Fruit fly (Drosophila melanogaster) whole organism, embryonic: Measurements from ENCODE around the gene CG5909.

Source experiments
- ATbp ChIP-seq: fragments of 200-800 bp; sonication (Bioruptor generic); optimal IDR thresholded peaks from 2 replicates; lab custom pipeline; 2017; ENCODE audit warnings: missing biosample characterization, mild to moderate bottlenecking, missing genetic modification characterization, missing genetic modification reagents
- B-H2 ChIP-seq: fragments of 200-800 bp; sonication (Bioruptor generic); optimal IDR thresholded peaks from 2 replicates; lab custom pipeline; 2018; ENCODE audit warnings: missing biosample characterization, mild to moderate bottlenecking, missing genetic modification characterization
- Bdp1 ChIP-seq: fragments of 200-800 bp; sonication (Bioruptor generic); optimal IDR thresholded peaks from 3 replicates; lab custom pipeline; 2016; ENCODE audit warnings: missing biosample characterization, missing genetic modification characterization
- CG11085 ChIP-seq: fragments of 200-800 bp; sonication (Bioruptor generic); IDR thresholded peaks from 2 replicates; pipeline ENCODE4 v1.3.6; 2022; ENCODE audit warnings: missing biosample characterization, missing genetic modification characterization
- CG12391 ChIP-seq: fragments of 200-800 bp; sonication (Bioruptor generic); optimal IDR thresholded peaks from 3 replicates; lab custom pipeline; 2018; ENCODE audit warnings: missing biosample characterization, mild to moderate bottlenecking, missing genetic modification characterization, moderate library complexity
- CG14860 ChIP-seq: fragments of 200-800 bp; sonication (Bioruptor generic); IDR thresholded peaks from 3 replicates; pipeline ENCODE4 v1.3.6; 2022; ENCODE audit warnings: missing biosample characterization, missing genetic modification characterization; ENCODE audit not compliant: partially characterized antibody
- CG17568 ChIP-seq: fragments of 200-800 bp; sonication (Bioruptor generic); optimal IDR thresholded peaks from 2 replicates; lab custom pipeline; 2018; ENCODE audit warnings: missing biosample characterization, mild to moderate bottlenecking, missing genetic modification characterization, moderate library complexity
- CG17802 ChIP-seq: fragments of 200-800 bp; sonication (Bioruptor generic); optimal IDR thresholded peaks from 2 replicates; lab custom pipeline; 2018; ENCODE audit warnings: missing biosample characterization, mild to moderate bottlenecking, missing genetic modification characterization, moderate library complexity
- CG17912 ChIP-seq: fragments of 200-800 bp; sonication (Bioruptor generic); optimal IDR thresholded peaks from 2 replicates; lab custom pipeline; 2018; ENCODE audit warnings: missing biosample characterization, mild to moderate bottlenecking, missing genetic modification characterization
- CG18011 ChIP-seq: fragments of 200-800 bp; sonication (Bioruptor generic); optimal IDR thresholded peaks from 2 replicates; lab custom pipeline; 2017; ENCODE audit warnings: missing biosample characterization, missing genetic modification characterization, mild to moderate bottlenecking, moderate library complexity, missing genotype
- CG2120 ChIP-seq: fragments of 200-800 bp; sonication (Bioruptor generic); optimal IDR thresholded peaks from 3 replicates; lab custom pipeline; 2016; ENCODE audit warnings: missing biosample characterization, missing genetic modification characterization
- CG30403 ChIP-seq: fragments of 200-800 bp; sonication (Bioruptor generic); optimal IDR thresholded peaks from 3 replicates; lab custom pipeline; 2016; ENCODE audit warnings: missing biosample characterization, missing genetic modification characterization
- CG33557 ChIP-seq: fragments of 200-800 bp; sonication (Bioruptor generic); optimal IDR thresholded peaks from 2 replicates; lab custom pipeline; 2019; ENCODE audit warnings: missing biosample characterization, mild to moderate bottlenecking, missing genetic modification characterization, moderate library complexity
- CG7928 ChIP-seq: fragments of 200-800 bp; sonication (Bioruptor generic); optimal IDR thresholded peaks from 2 replicates; lab custom pipeline; 2017; ENCODE audit warnings: missing biosample characterization, mild to moderate bottlenecking, missing genetic modification characterization
- CG8281 ChIP-seq: fragments of 200-800 bp; sonication (Bioruptor generic); optimal IDR thresholded peaks from 2 replicates; lab custom pipeline; 2018; ENCODE audit warnings: missing biosample characterization, mild to moderate bottlenecking, missing genetic modification characterization, moderate library complexity
- CG9437 ChIP-seq: fragments of 200-800 bp; sonication (Bioruptor generic); optimal IDR thresholded peaks from 2 replicates; lab custom pipeline; 2018; ENCODE audit warnings: missing biosample characterization, mild to moderate bottlenecking, missing genetic modification characterization
- CTCF ChIP-seq: fragments of 200-800 bp; sonication (Bioruptor generic); optimal IDR thresholded peaks from 2 replicates; lab custom pipeline; 2017; ENCODE audit warnings: missing biosample characterization, mild to moderate bottlenecking, missing genetic modification characterization, moderate library complexity
- CoRest ChIP-seq: fragments of 200-800 bp; sonication (Bioruptor generic); optimal IDR thresholded peaks from 3 replicates; lab custom pipeline; 2018; ENCODE audit warnings: missing biosample characterization, mild to moderate bottlenecking, missing genetic modification characterization, moderate library complexity
- D19A ChIP-seq: fragments of 200-800 bp; optimal IDR thresholded peaks from 3 replicates; lab custom pipeline; 2019; ENCODE audit warnings: missing biosample characterization, mild to moderate bottlenecking, missing genetic modification characterization, moderate library complexity
- Dad ChIP-seq: fragments of 200-800 bp; sonication (Bioruptor generic); optimal IDR thresholded peaks from 3 replicates; lab custom pipeline; 2016; ENCODE audit warnings: missing biosample characterization, missing genetic modification characterization
- Dfd ChIP-seq, 2 experiments: fragments of >200 bp; optimal IDR thresholded peaks; 2 replicates each; lab custom pipeline; 2017; ENCODE audit warnings: missing biosample characterization in 2 of 2, missing genetic modification characterization in 2 of 2
- Dref ChIP-seq: fragments of 200-800 bp; sonication (Bioruptor generic); IDR thresholded peaks from 2 replicates; pipeline ENCODE4 v1.3.6; 2022; ENCODE audit warnings: missing biosample characterization, missing genetic modification characterization
- Hand ChIP-seq: fragments of 200-800 bp; sonication (Bioruptor generic); optimal IDR thresholded peaks from 2 replicates; lab custom pipeline; 2017; ENCODE audit warnings: mild to moderate bottlenecking, missing biosample characterization, missing genetic modification reagents, missing genetic modification characterization
- Hr3 ChIP-seq: fragments of 200-800 bp; sonication (Bioruptor generic); optimal IDR thresholded peaks from 3 replicates; lab custom pipeline; 2016; ENCODE audit warnings: missing biosample characterization, missing genetic modification characterization
- MTF-1 ChIP-seq: fragments of 200-800 bp; sonication (Bioruptor generic); optimal IDR thresholded peaks from 2 replicates; lab custom pipeline; 2018; ENCODE audit warnings: missing biosample characterization, mild to moderate bottlenecking, missing genetic modification characterization, borderline replicate concordance
- Scr ChIP-seq: fragments of 200-800 bp; sonication (Bioruptor generic); IDR thresholded peaks from 2 replicates; pipeline ENCODE4 v1.3.6; 2022; ENCODE audit warnings: missing biosample characterization, missing genetic modification characterization; ENCODE audit not compliant: partially characterized antibody
- Sin3A ChIP-seq: fragments of >200 bp; optimal IDR thresholded peaks from 2 replicates; lab custom pipeline; 2018
- Stat92E ChIP-seq, 3 experiments: fragments of >200 bp in 2 of 3; fragments of 200-800 bp in 1 of 3; sonication (Bioruptor generic) in 1 of 3; optimal IDR thresholded peaks; 2 replicates each; lab custom pipeline; 2017 to 2019; ENCODE audit warnings: missing biosample characterization in 3 of 3, missing genetic modification characterization in 3 of 3, mild to moderate bottlenecking in 1 of 3, moderate library complexity in 1 of 3
- ab ChIP-seq: fragments of 200-800 bp; sonication (Bioruptor generic); optimal IDR thresholded peaks from 2 replicates; lab custom pipeline; 2016; ENCODE audit warnings: missing biosample characterization, missing genetic modification characterization
- abd-A ChIP-seq: fragments of 200-800 bp; sonication (Bioruptor generic); optimal IDR thresholded peaks from 3 replicates; lab custom pipeline; 2019; ENCODE audit warnings: missing biosample characterization, mild to moderate bottlenecking, missing genetic modification characterization, moderate library complexity
- ato ChIP-seq: fragments of 200-800 bp; sonication (Bioruptor generic); IDR thresholded peaks from 2 replicates; pipeline ENCODE4 v1.3.6; 2022; ENCODE audit warnings: missing biosample characterization, missing genetic modification characterization; ENCODE audit not compliant: partially characterized antibody
- bab2 ChIP-seq: fragments of 200-800 bp; sonication (Bioruptor generic); optimal IDR thresholded peaks from 2 replicates; lab custom pipeline; 2016; ENCODE audit warnings: missing biosample characterization, missing genetic modification characterization
- bowl ChIP-seq: fragments of 200-800 bp; sonication (Bioruptor generic); IDR thresholded peaks from 2 replicates; pipeline ENCODE4 v1.3.6; 2022; ENCODE audit warnings: missing biosample characterization, missing genetic modification characterization
- cwo ChIP-seq: fragments of 200-800 bp; sonication (Bioruptor generic); optimal IDR thresholded peaks from 3 replicates; lab custom pipeline; 2017; ENCODE audit warnings: missing biosample characterization, missing genetic modification characterization, mild to moderate bottlenecking, moderate library complexity, missing genetic modification reagents
- fu2 ChIP-seq: fragments of 200-800 bp; sonication (Bioruptor generic); optimal IDR thresholded peaks from 2 replicates; lab custom pipeline; 2016; ENCODE audit warnings: missing biosample characterization, missing genetic modification characterization
- grau ChIP-seq: fragments of 200-800 bp; optimal IDR thresholded peaks from 3 replicates; lab custom pipeline; 2019; ENCODE audit warnings: missing biosample characterization, mild to moderate bottlenecking, missing genetic modification characterization, moderate library complexity
- gt ChIP-seq: fragments of 200-800 bp; sonication (Bioruptor generic); IDR thresholded peaks from 2 replicates; pipeline ENCODE4 v1.3.6; 2022; ENCODE audit warnings: missing biosample characterization, missing genetic modification characterization
- hkb ChIP-seq, 2 experiments: fragments of 200-800 bp in 1 of 2; fragments of >200 bp in 1 of 2; sonication (Bioruptor generic) in 1 of 2; IDR thresholded peaks in 1 of 2; optimal IDR thresholded peaks in 1 of 2; 2 replicates each; pipeline versions ENCODE4 v1.3.6 to Lab custom; 2017 to 2022; ENCODE audit warnings: missing biosample characterization in 1 of 2, missing genetic modification characterization in 1 of 2
- inv ChIP-seq: fragments of 200-800 bp; sonication (Bioruptor generic); IDR thresholded peaks from 2 replicates; pipeline ENCODE4 v1.3.6; 2022; ENCODE audit warnings: missing biosample characterization, missing genetic modification characterization; ENCODE audit not compliant: partially characterized antibody
- luna ChIP-seq: fragments of 200-800 bp; sonication (Bioruptor generic); optimal IDR thresholded peaks from 2 replicates; lab custom pipeline; 2016; ENCODE audit warnings: missing biosample characterization, missing genetic modification characterization
- p53 ChIP-seq: fragments of 200-800 bp; sonication (Bioruptor generic); optimal IDR thresholded peaks from 2 replicates; lab custom pipeline; 2016; ENCODE audit warnings: missing biosample characterization, missing genetic modification characterization
- prd ChIP-seq, 3 experiments: fragments of >200 bp in 2 of 3; fragments of 200-800 bp in 1 of 3; sonication (Bioruptor generic) in 1 of 3; optimal IDR thresholded peaks in 2 of 3; IDR thresholded peaks in 1 of 3; 2 replicates in 2 of 3; 3 replicates in 1 of 3; pipeline versions ENCODE4 v1.3.6 to Lab custom; 2017 to 2022; ENCODE audit warnings: missing biosample characterization in 1 of 3, missing genetic modification characterization in 1 of 3
- pum ChIP-seq: fragments of 200-800 bp; sonication (Bioruptor generic); optimal IDR thresholded peaks from 2 replicates; lab custom pipeline; 2016; ENCODE audit warnings: missing biosample characterization, missing genetic modification characterization
- ro ChIP-seq: fragments of 200-800 bp; sonication (Bioruptor generic); IDR thresholded peaks from 2 replicates; pipeline ENCODE4 v1.3.6; 2022; ENCODE audit warnings: missing biosample characterization, missing genetic modification characterization
- slp2 ChIP-seq: fragments of 200-800 bp; sonication (Bioruptor generic); optimal IDR thresholded peaks from 2 replicates; lab custom pipeline; 2016; ENCODE audit warnings: missing biosample characterization, missing genetic modification characterization
- sob ChIP-seq: fragments of 200-800 bp; sonication (Bioruptor generic); IDR thresholded peaks from 2 replicates; pipeline ENCODE4 v1.3.6; 2022; ENCODE audit warnings: missing biosample characterization, missing genetic modification characterization
- ssp ChIP-seq: fragments of 200-800 bp; sonication (Bioruptor generic); IDR thresholded peaks from 2 replicates; pipeline ENCODE4 v1.3.6; 2022; ENCODE audit warnings: missing biosample characterization, missing genetic modification characterization
- unpg ChIP-seq: fragments of 200-800 bp; sonication (Bioruptor generic); optimal IDR thresholded peaks from 3 replicates; lab custom pipeline; 2018; ENCODE audit warnings: missing biosample characterization, mild to moderate bottlenecking, missing genetic modification characterization, moderate library complexity
- wdn ChIP-seq: fragments of 200-800 bp; sonication (Bioruptor generic); IDR thresholded peaks from 2 replicates; pipeline ENCODE4 v1.3.6; 2022; ENCODE audit warnings: missing biosample characterization, missing genetic modification characterization
- z ChIP-seq: fragments of 200-800 bp; sonication (Bioruptor generic); IDR thresholded peaks from 3 replicates; pipeline ENCODE4 v1.3.6; 2022; ENCODE audit warnings: missing biosample characterization, missing genetic modification characterization

Gene CG5909

DNA sequence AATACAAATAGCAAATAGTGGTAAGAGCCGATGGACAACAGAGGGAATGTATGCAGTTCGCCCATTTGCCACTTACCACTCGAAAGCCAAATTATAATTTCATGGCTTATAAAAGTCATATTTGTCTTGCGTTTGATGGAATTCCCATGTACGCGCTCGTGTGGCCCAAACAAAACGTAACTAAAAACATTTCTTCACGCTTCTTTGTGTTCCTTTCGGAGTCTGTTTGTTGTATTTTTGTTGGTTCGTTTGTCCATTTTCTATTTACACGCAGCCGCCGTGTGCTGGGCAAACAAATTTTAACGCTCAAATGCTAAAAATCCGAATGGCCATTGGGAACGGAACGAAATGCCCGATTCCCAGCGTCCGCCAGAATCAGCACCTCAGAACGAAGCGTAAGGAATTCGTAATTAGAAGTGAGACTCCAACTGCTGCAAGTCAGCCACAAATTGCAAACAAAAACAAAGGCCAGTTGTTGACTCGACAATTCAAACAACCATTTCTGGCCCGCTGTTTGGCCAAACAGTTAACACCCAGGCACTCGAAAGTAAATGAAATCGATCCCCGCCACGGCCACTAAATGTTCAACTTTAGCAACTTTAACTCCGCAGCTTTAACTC is 47.9 kb downstream of the CG5909 start (continued):
- no peak for TF ChIP-seq Stat92E (GFP tag; optimal IDR thresholded peaks at IDR 0.05; lab: Kevin White, UChicago)
- TF ChIP-seq Bdp1 (GFP tag; lab: Kevin White, UChicago), result no peak
- TF ChIP-seq ab, result no peak
- TF ChIP-seq abd-A (tag; lab: Kevin White, UChicago), result no peak
- TF ChIP-seq Dref, result no peak
- peak; percentile 64 for TF ChIP-seq CG33557 (GFP tag; lab: Kevin White, UChicago)
- no peak for TF ChIP-seq slp2 (GFP tag; lab: Kevin White, UChicago)
- no peak for TF ChIP-seq ato (GFP tag; lab: Robert Waterston, UW)
- peak; percentile 6 for TF ChIP-seq CG12391 (tag; lab: Kevin White, UChicago)
- TF ChIP-seq D19A (tag; lab: Kevin White, UChicago), result no peak
- no peak for TF ChIP-seq CG7928
- TF ChIP-seq B-H2 (GFP tag; lab: Kevin White, UChicago), result no peak
- TF ChIP-seq CG9437, result no peak
- TF ChIP-seq wdn (GFP tag; lab: Robert Waterston, UW), result no peak
- no peak for TF ChIP-seq CG17802 (tag; lab: Kevin White, UChicago)
- TF ChIP-seq CG14860 (GFP tag; lab: Robert Waterston, UW), result no peak
- TF ChIP-seq CG17912, result no peak
- peak; percentile 19 for TF ChIP-seq CoRest (tag; lab: Kevin White, UChicago)
- TF ChIP-seq pum (GFP tag; lab: Kevin White, UChicago), result peak; percentile 17
- no peak for TF ChIP-seq CG2120
- no peak for TF ChIP-seq hkb (optimal IDR thresholded peaks at IDR 0.05; lab: Kevin White, UChicago)
- TF ChIP-seq hkb (GFP tag; IDR thresholded peaks at IDR 0.05; lab: Robert Waterston, UW), result peak; percentile 67
- no peak for TF ChIP-seq Dad (GFP tag; lab: Kevin White, UChicago)
- TF ChIP-seq sob (GFP tag; lab: Robert Waterston, UW), result peak; percentile 49; the same call in 1 of the 2 replicates
- no peak for TF ChIP-seq Scr (GFP tag; lab: Robert Waterston, UW)
- TF ChIP-seq z (GFP tag; lab: Robert Waterston, UW), result no peak
- TF ChIP-seq Dfd (GFP tag; optimal IDR thresholded peaks at IDR 0.05; lab: Kevin White, UChicago), result no peak
- no peak for TF ChIP-seq bowl
- TF ChIP-seq inv (GFP tag; lab: Robert Waterston, UW), result no peak
- TF ChIP-seq ro (GFP tag; lab: Robert Waterston, UW), result no peak
- TF ChIP-seq Hr3, result no peak
- TF ChIP-seq MTF-1 (GFP tag; lab: Kevin White, UChicago), result peak; percentile 46
- TF ChIP-seq grau (tag; lab: Kevin White, UChicago), result no peak
- TF ChIP-seq Sin3A, result no peak
- TF ChIP-seq prd (optimal IDR thresholded peaks at IDR 0.05; lab: Kevin White, UChicago), result no peak
- TF ChIP-seq prd (GFP tag; IDR thresholded peaks at IDR 0.05; lab: Robert Waterston, UW), result peak; percentile 59
- peak; percentile 79 for TF ChIP-seq ATbp (GFP tag; lab: Kevin White, UChicago)
- TF ChIP-seq CG30403 (GFP tag; lab: Kevin White, UChicago), result no peak
- peak; percentile 4 for TF ChIP-seq unpg
- TF ChIP-seq CTCF (GFP tag; lab: Kevin White, UChicago), result no peak
- peak; percentile 9 for TF ChIP-seq p53 (GFP tag; lab: Kevin White, UChicago)
- no peak for TF ChIP-seq fu2
- peak; percentile 43 for TF ChIP-seq CG17568 (GFP tag; lab: Kevin White, UChicago)
- peak; percentile 58 for TF ChIP-seq bab2
- no peak for TF ChIP-seq cwo (GFP tag; lab: Kevin White, UChicago)
- TF ChIP-seq CG8281 (tag; lab: Kevin White, UChicago), result peak; percentile 22
- no peak for TF ChIP-seq luna (GFP tag; lab: Kevin White, UChicago)
- TF ChIP-seq ssp (GFP tag; lab: Robert Waterston, UW), result no peak
- TF ChIP-seq CG18011 (GFP tag; lab: Kevin White, UChicago), result no peak
- 0 out of 2 replicates have a peak, but pooled peaks have one; percentile 38 for TF ChIP-seq CG11085 (GFP tag; lab: Robert Waterston, UW)
- no peak for TF ChIP-seq Hand (GFP tag; lab: Kevin White, UChicago)
- no peak for TF ChIP-seq gt (GFP tag; lab: Robert Waterston, UW)
